Fruit fly (Drosophila melanogaster) whole organism, wandering third instar larva: Measurements from ENCODE around the gene Nplp4.

Experiments
- Abd-B ChIP-seq: fragments of >200 bp; optimal IDR thresholded peaks from 2 replicates; lab custom pipeline; 2017; ENCODE audit warnings: missing biosample characterization, missing genetic modification characterization
- CG32264 ChIP-seq: fragments of 200-800 bp; sonication (Bioruptor generic); optimal IDR thresholded peaks from 2 replicates; lab custom pipeline; 2016; ENCODE audit warnings: missing biosample characterization, missing genetic modification characterization
- CG9705 ChIP-seq: fragments of 200-800 bp; sonication (Bioruptor generic); optimal IDR thresholded peaks from 2 replicates; lab custom pipeline; 2018; ENCODE audit warnings: missing biosample characterization, mild to moderate bottlenecking, missing genetic modification characterization
- CrebA ChIP-seq: fragments of 200-800 bp; sonication (Bioruptor generic); optimal IDR thresholded peaks from 2 replicates; lab custom pipeline; 2016; ENCODE audit warnings: missing biosample characterization, mild to moderate bottlenecking, missing genetic modification characterization, borderline replicate concordance
- Dfd ChIP-seq: fragments of >200 bp; optimal IDR thresholded peaks from 2 replicates; lab custom pipeline; 2017; ENCODE audit warnings: missing biosample characterization, missing genetic modification characterization
- Dif ChIP-seq: fragments of 200-275, 200-300 bp; sonication (Bioruptor generic); optimal IDR thresholded peaks from 2 replicates; lab custom pipeline; 2018; ENCODE audit warnings: missing biosample characterization, missing genetic modification characterization; ENCODE audit not compliant: partially characterized antibody
- GATAd ChIP-seq: sonication (Bioruptor generic); optimal IDR thresholded peaks from 2 replicates; lab custom pipeline; 2016; ENCODE audit warnings: missing biosample characterization, missing genetic modification characterization
- HLH106 ChIP-seq: fragments of 200-800 bp; optimal IDR thresholded peaks from 3 replicates; lab custom pipeline; 2019; ENCODE audit warnings: missing biosample characterization, mild to moderate bottlenecking, missing genetic modification characterization, moderate library complexity
- Hnf4 ChIP-seq: fragments of 200-800 bp; sonication (Bioruptor generic); optimal IDR thresholded peaks from 2 replicates; lab custom pipeline; 2016; ENCODE audit warnings: missing biosample characterization, mild to moderate bottlenecking, missing genetic modification characterization
- Hr78 ChIP-seq: fragments of >200 bp; optimal IDR thresholded peaks from 2 replicates; lab custom pipeline; 2017; ENCODE audit warnings: missing biosample characterization, missing genetic modification characterization
- Hr83 ChIP-seq: fragments of 200-300 bp; sonication (Bioruptor generic); optimal IDR thresholded peaks from 2 replicates; lab custom pipeline; 2016; ENCODE audit warnings: missing biosample characterization, mild to moderate bottlenecking, missing genetic modification characterization, moderate library complexity; ENCODE audit not compliant: poor library complexity, severe bottlenecking
- Jra ChIP-seq: sonication (Bioruptor generic); optimal IDR thresholded peaks from 2 replicates; lab custom pipeline; 2016; ENCODE audit warnings: missing biosample characterization, missing genetic modification characterization
- Mio ChIP-seq: sonication (Bioruptor generic); optimal IDR thresholded peaks from 2 replicates; lab custom pipeline; 2016; ENCODE audit warnings: missing biosample characterization, missing genetic modification characterization
- Myc ChIP-seq: fragments of >200 bp; optimal IDR thresholded peaks from 2 replicates; lab custom pipeline; 2017
- N ChIP-seq: fragments of >200 bp; optimal IDR thresholded peaks from 2 replicates; lab custom pipeline; 2018; ENCODE audit warnings: missing biosample characterization, missing external identifiers, missing genetic modification characterization
- OdsH ChIP-seq: fragments of 200-800 bp; sonication (Bioruptor generic); optimal IDR thresholded peaks from 2 replicates; lab custom pipeline; 2016; ENCODE audit warnings: missing biosample characterization, mild to moderate bottlenecking, missing genetic modification characterization
- Rel ChIP-seq, 2 experiments: fragments of 200-800 bp; sonication (Bioruptor generic) in 1 of 2; optimal IDR thresholded peaks; 2 replicates in 1 of 2; 3 replicates in 1 of 2; lab custom pipeline; 2016 to 2019; ENCODE audit warnings: mild to moderate bottlenecking in 2 of 2, missing biosample characterization in 2 of 2, missing genetic modification characterization in 2 of 2, moderate library complexity in 1 of 2
- Sp1 ChIP-seq: fragments of 200-800 bp; sonication (Bioruptor generic); optimal IDR thresholded peaks from 3 replicates; lab custom pipeline; 2019; ENCODE audit warnings: missing biosample characterization, mild to moderate bottlenecking, missing genetic modification characterization, moderate library complexity
- Vsx2 ChIP-seq: fragments of 200-300, 225-300 bp; sonication (Bioruptor generic); optimal IDR thresholded peaks from 2 replicates; lab custom pipeline; 2018; ENCODE audit warnings: missing biosample characterization, missing genetic modification characterization; ENCODE audit not compliant: partially characterized antibody
- br ChIP-seq: fragments of 200-800 bp; sonication (Bioruptor generic); optimal IDR thresholded peaks from 2 replicates; lab custom pipeline; 2016; ENCODE audit warnings: missing biosample characterization, missing genetic modification characterization
- dl ChIP-seq, 2 experiments: fragments of 175-275, 200-275 bp in 1 of 2; fragments of 200-275 bp in 1 of 2; sonication (Bioruptor generic); optimal IDR thresholded peaks; lab custom pipeline; 2018; ENCODE audit warnings: mild to moderate bottlenecking in 2 of 2, missing biosample characterization in 2 of 2, missing genetic modification characterization in 2 of 2, moderate library complexity in 2 of 2; ENCODE audit not compliant: partially characterized antibody in 2 of 2, insufficient read depth in 1 of 2
- dmrt93B ChIP-seq: fragments of 200-800 bp; sonication (Bioruptor generic); optimal IDR thresholded peaks from 2 replicates; lab custom pipeline; 2018; ENCODE audit warnings: missing biosample characterization, mild to moderate bottlenecking, missing genetic modification characterization
- dsf ChIP-seq: sonication (Bioruptor generic); optimal IDR thresholded peaks from 2 replicates; lab custom pipeline; 2016; ENCODE audit warnings: missing biosample characterization, missing genetic modification characterization, borderline replicate concordance
- foxo ChIP-seq, 2 experiments: fragments of 200-800 bp; sonication (Bioruptor generic); optimal IDR thresholded peaks; 2 replicates in 1 of 2; 3 replicates in 1 of 2; lab custom pipeline; 2016 to 2017; ENCODE audit warnings: missing biosample characterization in 2 of 2, missing genetic modification characterization in 2 of 2
- fru ChIP-seq: fragments of 200-800 bp; sonication (Bioruptor generic); optimal IDR thresholded peaks from 3 replicates; lab custom pipeline; 2016; ENCODE audit warnings: missing biosample characterization, mild to moderate bottlenecking, missing genetic modification characterization
- h ChIP-seq: fragments of 200-800 bp; sonication (Bioruptor generic); optimal IDR thresholded peaks from 3 replicates; lab custom pipeline; 2016; ENCODE audit warnings: missing biosample characterization, mild to moderate bottlenecking, missing genetic modification characterization
- jim ChIP-seq: fragments of 175-275, 200-325 bp; sonication (Bioruptor generic); optimal IDR thresholded peaks from 2 replicates; lab custom pipeline; 2016; ENCODE audit warnings: missing biosample characterization, mild to moderate bottlenecking, missing genetic modification characterization
- lola ChIP-seq: fragments of >200 bp; optimal IDR thresholded peaks from 2 replicates; lab custom pipeline; 2017; ENCODE audit warnings: missing biosample characterization, missing genetic modification characterization
- pan ChIP-seq: fragments of >200 bp; optimal IDR thresholded peaks from 2 replicates; lab custom pipeline; 2017
- rgr ChIP-seq: fragments of 200-800 bp; sonication (Bioruptor generic); optimal IDR thresholded peaks from 3 replicates; lab custom pipeline; 2016; ENCODE audit warnings: missing biosample characterization, mild to moderate bottlenecking, missing genetic modification characterization
- sage ChIP-seq: fragments of 200-800 bp; sonication (Bioruptor generic); optimal IDR thresholded peaks from 2 replicates; lab custom pipeline; 2016; ENCODE audit warnings: missing biosample characterization, mild to moderate bottlenecking, missing genetic modification characterization
- usp ChIP-seq: fragments of >200 bp; optimal IDR thresholded peaks from 2 replicates; lab custom pipeline; 2017; ENCODE audit warnings: missing biosample characterization, missing genetic modification characterization
- woc ChIP-seq: sonication (Bioruptor generic); optimal IDR thresholded peaks from 2 replicates; lab custom pipeline; 2016; ENCODE audit warnings: missing biosample characterization, mild to moderate bottlenecking, missing genetic modification characterization

The Nplp4 gene

dm6 chr2L:1970312-1970929 is 37.8 kb upstream of the Nplp4 start, which contains the start of gene erm:
Gene erm (minus strand): TSS chr2L:1970362.
- no peak for TF ChIP-seq Sp1 (GFP tag; lab: Kevin White, UChicago)
- no peak for TF ChIP-seq Myc
- no peak for TF ChIP-seq GATAd (GFP tag; lab: Kevin White, UChicago)
- TF ChIP-seq usp = no peak
- no peak for TF ChIP-seq dl (GFP tag; optimal IDR thresholded peaks at IDR 0.05; lab: Kevin White, UChicago; ENCODE audit: insufficient read depth in 1 of 2, partially characterized antibody in 2 of 2)
- TF ChIP-seq dmrt93B (GFP tag; lab: Kevin White, UChicago) = no peak
- TF ChIP-seq N = no peak
- no peak for TF ChIP-seq Hr78
- TF ChIP-seq fru (GFP tag; lab: Kevin White, UChicago) = no peak
- no peak for TF ChIP-seq br (GFP tag; lab: Kevin White, UChicago)
- TF ChIP-seq sage (GFP tag; lab: Kevin White, UChicago) = no peak
- no peak for TF ChIP-seq Mio (GFP tag; lab: Kevin White, UChicago)
- TF ChIP-seq OdsH (GFP tag; lab: Kevin White, UChicago) = no peak
- no peak for TF ChIP-seq woc (GFP tag; lab: Kevin White, UChicago)
- no peak for TF ChIP-seq Hnf4 (GFP tag; lab: Kevin White, UChicago)

- no peak for TF ChIP-seq foxo (GFP tag; optimal IDR thresholded peaks at IDR 0.05; lab: Kevin White, UChicago)
- TF ChIP-seq Hr83 (GFP tag; lab: Kevin White, UChicago) = no peak
- TF ChIP-seq Dif (GFP tag; lab: Kevin White, UChicago) = no peak
- no peak for TF ChIP-seq jim (GFP tag; lab: Kevin White, UChicago)
- TF ChIP-seq Sp1 (GFP tag; lab: Kevin White, UChicago) = no peak
- TF ChIP-seq Dfd (GFP tag; lab: Kevin White, UChicago) = no peak
- no peak for TF ChIP-seq usp
- peak; percentile 100 for TF ChIP-seq Vsx2 (GFP tag; lab: Kevin White, UChicago)
Measured at dm6 chr2L:1972450-1973119, 35.6 kb upstream of the Nplp4 start.

dm6 chr2L:1973957-1974356 is 34.3 kb upstream of the Nplp4 start, which contains the start of gene Der-1:
Gene Der-1 (plus strand): TSS chr2L:1973957.
- no peak for TF ChIP-seq dmrt93B (GFP tag; lab: Kevin White, UChicago)
- TF ChIP-seq usp = no peak
- TF ChIP-seq Abd-B (GFP tag; lab: Kevin White, UChicago) = no peak
- no peak for TF ChIP-seq h (GFP tag; lab: Kevin White, UChicago)
- TF ChIP-seq Hr83 (GFP tag; lab: Kevin White, UChicago) = peak; percentile 25
- TF ChIP-seq OdsH (GFP tag; lab: Kevin White, UChicago) = no peak
- TF ChIP-seq Jra (GFP tag; lab: Kevin White, UChicago) = no peak
- TF ChIP-seq rgr (GFP tag; lab: Kevin White, UChicago) = no peak
- no peak for TF ChIP-seq sage (GFP tag; lab: Kevin White, UChicago)
- TF ChIP-seq Rel (GFP tag; optimal IDR thresholded peaks at IDR 0.05; lab: Kevin White, UChicago) = no peak
- TF ChIP-seq Rel (tag; optimal IDR thresholded peaks at IDR 0.05; lab: Kevin White, UChicago) = peak; percentile 35
- peak; percentile 14 for TF ChIP-seq Myc

DNA sequence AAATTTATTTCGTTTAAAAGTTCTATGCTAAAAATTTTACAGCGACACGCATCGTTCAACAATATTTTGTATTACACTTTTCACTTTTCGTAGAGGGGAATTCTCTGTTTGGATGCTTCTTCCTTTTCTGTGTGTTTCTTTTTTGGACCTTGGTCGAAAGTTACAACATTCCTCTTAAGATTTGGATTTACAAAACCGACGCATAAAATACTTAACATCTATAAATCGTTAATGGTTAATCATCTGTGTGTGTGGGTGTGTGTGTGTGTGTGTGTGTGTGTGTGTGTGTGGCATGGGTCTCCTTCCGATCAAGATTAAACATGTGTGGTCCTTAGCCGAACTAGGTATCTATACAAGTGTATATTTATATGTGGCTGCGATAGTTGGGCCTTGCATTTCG is 32.7 kb upstream of the Nplp4 start:
- TF ChIP-seq CG32264 (GFP tag; lab: Kevin White, UChicago) = no peak
- TF ChIP-seq Dfd (GFP tag; lab: Kevin White, UChicago) = peak; percentile 91

DNA sequence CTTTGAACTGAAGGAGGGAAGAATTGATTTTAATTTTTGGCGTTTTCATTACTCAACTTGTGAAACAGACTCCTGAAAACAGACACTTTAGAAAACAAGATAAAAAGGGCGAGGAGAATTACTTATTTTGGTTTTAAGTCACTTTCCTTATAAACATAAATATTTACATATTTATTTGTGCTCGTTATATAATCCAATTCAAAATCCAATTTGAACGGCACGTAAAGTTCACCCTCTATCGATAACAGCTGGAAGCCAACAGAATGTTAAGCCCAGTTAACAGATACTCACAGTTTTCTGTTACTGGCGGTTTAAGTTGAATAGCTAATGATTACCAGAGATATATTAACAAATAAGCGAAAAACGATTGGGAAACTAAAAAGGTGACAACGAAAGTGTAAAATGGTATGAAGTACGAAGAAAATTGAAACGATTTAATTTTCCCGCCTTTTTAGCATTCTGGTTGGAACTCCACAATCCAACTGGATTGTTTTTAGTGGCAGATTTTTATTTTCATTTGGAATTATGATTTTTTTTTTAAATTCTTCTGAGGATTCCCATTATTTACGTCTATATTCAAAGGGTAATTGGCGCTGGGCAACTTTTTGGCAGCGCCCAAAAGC is 28.9 kb upstream of the Nplp4 start:
- TF ChIP-seq Hr83 (GFP tag; lab: Kevin White, UChicago) (no peak), Hnf4 (GFP tag; lab: Kevin White, UChicago) (no peak), fru (GFP tag; lab: Kevin White, UChicago) (no peak), GATAd (GFP tag; lab: Kevin White, UChicago) (no peak), HLH106 (tag; lab: Kevin White, UChicago) (no peak), pan (no peak), dmrt93B (GFP tag; lab: Kevin White, UChicago) (no peak), rgr (GFP tag; lab: Kevin White, UChicago) (no peak), dsf (no peak), usp (no peak), Jra (GFP tag; lab: Kevin White, UChicago) (no peak), lola (GFP tag; lab: Kevin White, UChicago) (no peak), dl (GFP tag; optimal IDR thresholded peaks at IDR 0.05; lab: Kevin White, UChicago; ENCODE audit: insufficient read depth in 1 of 2, partially characterized antibody in 2 of 2) (no peak), CG9705 (GFP tag; lab: Kevin White, UChicago) (no peak), CG32264 (GFP tag; lab: Kevin White, UChicago) (no peak), Mio (GFP tag; lab: Kevin White, UChicago) (no peak), OdsH (GFP tag; lab: Kevin White, UChicago) (no peak), foxo (GFP tag; optimal IDR thresholded peaks at IDR 0.05; lab: Kevin White, UChicago) (no peak), jim (GFP tag; lab: Kevin White, UChicago) (no peak), CrebA (GFP tag; lab: Kevin White, UChicago) (no peak)
- TF ChIP-seq, all 38 proteins: peak for 0
